Worm (Caenorhabditis elegans) whole organism, midembryonic: ENCODE data around the gene Y102A11A.2.

Experiments
- T22C8.4 ChIP-seq: fragments of 200-800 bp; sonication (Bioruptor generic); IDR thresholded peaks from 2 replicates; pipeline ENCODE4 v1.3.6; 2022; ENCODE audit warnings: missing genetic modification characterization, missing compliant biosample characterization
- cog-1 ChIP-seq: sonication (generic microtip); optimal IDR thresholded peaks from 2 replicates; lab custom pipeline; 2016; ENCODE audit warnings: missing genetic modification characterization, missing compliant biosample characterization
- flt-1 ChIP-seq: fragments of 200-800 bp; sonication (Bioruptor generic); IDR thresholded peaks from 2 replicates; pipeline ENCODE4 v1.3.6; 2022; ENCODE audit warnings: missing genetic modification characterization, missing compliant biosample characterization
- klf-2 ChIP-seq: fragments of 200-800 bp; sonication (Bioruptor generic); conservative IDR thresholded peaks from 2 replicates; pipeline ENCODE4 v1.3.6; 2022; ENCODE audit warnings: missing genetic modification reagents, missing genetic modification characterization, missing compliant biosample characterization
- med-1 ChIP-seq: sonication (generic microtip); optimal IDR thresholded peaks from 2 replicates; lab custom pipeline; 2017; ENCODE audit warnings: missing genetic modification characterization, mild to moderate bottlenecking, missing compliant biosample characterization, antibody characterized with exemption, missing genetic modification reagents; ENCODE audit not compliant: insufficient read depth
- ref-1 ChIP-seq: fragments of 200-800 bp; sonication (Bioruptor generic); conservative IDR thresholded peaks from 2 replicates; pipeline ENCODE4 v1.3.6; 2022; ENCODE audit warnings: missing genetic modification reagents, missing genetic modification characterization, missing compliant biosample characterization
- tab-1 ChIP-seq: fragments of 200-800 bp; sonication (Bioruptor generic); IDR thresholded peaks from 2 replicates; pipeline ENCODE4 v1.3.6; 2022; ENCODE audit warnings: missing genetic modification characterization, missing compliant biosample characterization
- ztf-23 ChIP-seq: fragments of 200-800 bp; sonication (Bioruptor generic); IDR thresholded peaks from 2 replicates; pipeline ENCODE4 v1.3.6; 2022; ENCODE audit warnings: missing genetic modification reagents, missing genetic modification characterization, missing compliant biosample characterization
- ztf-29 ChIP-seq: fragments of 200-800 bp; sonication (Bioruptor generic); IDR thresholded peaks from 2 replicates; pipeline ENCODE4 v1.3.6; 2022; ENCODE audit warnings: missing genetic modification reagents, missing genetic modification characterization, missing compliant biosample characterization

Y102A11A.2 gene

ce11 chrX:2050212-2050611 lies 23.8 kb downstream of the Y102A11A.2 start:
- TF ChIP-seq T22C8.4 (GFP tag; lab: Robert Waterston, UW) (no peak), ztf-29 (GFP tag; lab: Robert Waterston, UW) (no peak), ztf-23 (GFP tag; lab: Robert Waterston, UW) (no peak), tab-1 (GFP tag; lab: Robert Waterston, UW) (no peak), klf-2 (GFP tag; lab: Robert Waterston, UW) (no peak), med-1 (GFP tag; lab: Kevin White, UChicago) (no peak), cog-1 (tag; lab: Kevin White, UChicago) (no peak), flt-1 (no peak), ref-1 (no peak)

DNA sequence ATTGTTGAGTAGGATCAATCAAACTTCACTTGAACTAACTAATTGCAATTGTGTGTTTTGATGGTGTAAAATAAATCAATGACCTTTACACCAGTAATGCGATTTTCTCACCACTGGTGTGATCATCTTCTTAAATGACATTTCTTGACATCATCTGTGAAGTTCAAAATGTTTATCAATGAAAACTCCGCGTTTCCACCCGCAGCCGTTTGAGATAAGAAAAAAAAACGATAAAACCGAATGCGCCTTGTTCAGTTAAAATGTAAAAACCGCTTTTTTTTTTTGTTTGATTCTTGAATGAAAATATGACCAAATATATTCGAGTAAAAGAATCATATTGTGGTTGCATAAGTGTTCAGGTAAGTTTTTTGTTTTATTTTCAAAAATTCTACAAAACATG lies 25.2 kb downstream of the Y102A11A.2 start, which contains the start of gene Y102A11A.1:
Y102A11A.1 (plus strand) TSS at position 223 of the 400 bp plus-strand sequence.
- TF ChIP-seq ref-1 (no peak), tab-1 (GFP tag; lab: Robert Waterston, UW) (no peak), flt-1 (no peak), cog-1 (tag; lab: Kevin White, UChicago) (no peak), klf-2 (GFP tag; lab: Robert Waterston, UW) (no peak), med-1 (GFP tag; lab: Kevin White, UChicago) (no peak), ztf-29 (GFP tag; lab: Robert Waterston, UW) (no peak), T22C8.4 (GFP tag; lab: Robert Waterston, UW) (no peak), ztf-23 (GFP tag; lab: Robert Waterston, UW) (no peak)

ce11 chrX:2056875-2057274 lies 30.4 kb downstream of the Y102A11A.2 start:
- 0 out of 2 replicates have a peak, but pooled peaks have one; percentile 25 for TF ChIP-seq ztf-23 (GFP tag; lab: Robert Waterston, UW)

DNA sequence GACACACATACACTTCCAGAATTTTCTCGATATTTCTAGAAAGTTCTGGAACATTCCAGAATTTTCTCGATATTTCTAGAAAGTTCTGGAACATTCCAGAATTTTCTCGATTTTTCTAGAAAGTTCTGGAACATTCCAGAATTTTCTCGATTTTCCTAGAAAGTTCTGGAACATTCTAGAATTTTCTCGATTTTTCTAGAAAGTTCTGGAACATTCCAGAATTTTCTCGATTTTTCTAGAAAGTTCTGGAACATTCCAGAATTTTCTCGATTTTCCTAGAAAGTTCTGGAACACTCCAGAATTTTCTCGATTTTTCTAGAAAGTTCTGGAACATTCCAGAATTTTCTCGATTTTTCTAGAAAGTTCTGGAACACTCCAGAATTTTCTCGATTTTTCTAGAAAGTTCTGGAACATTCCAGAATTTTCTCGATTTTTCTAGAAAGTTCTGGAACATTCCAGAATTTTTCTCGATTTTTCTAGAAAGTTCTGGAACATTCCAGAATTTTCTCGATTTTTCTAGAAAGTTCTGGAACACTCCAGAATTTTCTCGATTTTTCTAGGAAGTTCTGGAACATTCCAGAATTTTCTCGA lies 31.5 kb downstream of the Y102A11A.2 start:
- 0 out of 2 replicates have a peak, but pooled peaks have one; percentile 61 for TF ChIP-seq ztf-23 (GFP tag; lab: Robert Waterston, UW)
- TF ChIP-seq flt-1: peak; percentile 97
- peak; percentile 63; the same call in 1 of the 2 replicates for TF ChIP-seq ref-1
- TF ChIP-seq tab-1 (GFP tag; lab: Robert Waterston, UW): peak; percentile 81

- peak; percentile 66; the same call in 1 of the 2 replicates for TF ChIP-seq flt-1
- 0 out of 2 replicates have a peak, but pooled peaks have one; percentile 30 for TF ChIP-seq ztf-23 (GFP tag; lab: Robert Waterston, UW)
- TF ChIP-seq tab-1 (GFP tag; lab: Robert Waterston, UW): peak; percentile 77
- 0 out of 2 replicates have a peak, but pooled peaks have one; percentile 19 for TF ChIP-seq T22C8.4 (GFP tag; lab: Robert Waterston, UW)
- 0 out of 2 replicates have a peak, but pooled peaks have one; percentile 52 for TF ChIP-seq klf-2 (GFP tag; lab: Robert Waterston, UW)
- TF ChIP-seq ref-1: 0 out of 2 replicates have a peak, but pooled peaks have one; percentile 25
Observed at ce11 chrX:2058498-2059349, 32.3 kb downstream of the Y102A11A.2 start.

DNA sequence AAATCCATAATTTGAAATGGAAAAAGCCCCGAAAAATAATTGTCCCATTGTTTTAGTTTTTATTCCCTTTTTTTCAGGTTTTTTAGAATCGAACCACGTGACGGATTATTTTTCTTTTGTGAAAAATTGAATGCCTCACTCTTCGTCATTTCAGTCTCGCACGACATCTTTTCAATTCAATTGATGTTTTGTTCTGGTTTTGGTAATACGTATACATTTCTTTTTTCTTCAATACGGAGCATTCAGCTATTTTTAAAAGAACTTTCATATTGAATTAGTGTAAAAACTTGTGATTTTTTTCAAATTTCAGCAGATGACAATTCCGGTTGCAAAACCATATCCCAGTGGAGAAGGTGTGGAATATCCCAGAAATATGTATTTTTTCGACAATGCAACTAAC lies 38.3 kb downstream of the Y102A11A.2 start, which contains the start of gene F49H12.7:
F49H12.7 (plus strand) TSS at position 301 of the 400 bp plus-strand sequence.
- TF ChIP-seq T22C8.4 (GFP tag; lab: Robert Waterston, UW) (no peak), ref-1 (no peak), flt-1 (no peak), cog-1 (tag; lab: Kevin White, UChicago) (no peak), klf-2 (GFP tag; lab: Robert Waterston, UW) (no peak)

- TF ChIP-seq ztf-29 (GFP tag; lab: Robert Waterston, UW) (no peak), med-1 (GFP tag; lab: Kevin White, UChicago) (no peak), tab-1 (GFP tag; lab: Robert Waterston, UW) (no peak), T22C8.4 (GFP tag; lab: Robert Waterston, UW) (no peak), cog-1 (tag; lab: Kevin White, UChicago) (no peak), klf-2 (GFP tag; lab: Robert Waterston, UW) (no peak), ztf-23 (GFP tag; lab: Robert Waterston, UW) (no peak), ref-1 (no peak), flt-1 (no peak)
Observed at ce11 chrX:2068294-2068693, 41.9 kb downstream of the Y102A11A.2 start.

ce11 chrX:2070418-2070996 lies 44.1 kb downstream of the Y102A11A.2 start, which contains the start of gene acl-4:
Gene acl-4 (minus strand): TSS chrX:2070444.
- TF ChIP-seq cog-1 (tag; lab: Kevin White, UChicago) (no peak), tab-1 (GFP tag; lab: Robert Waterston, UW) (no peak), flt-1 (no peak), ref-1 (no peak), ztf-23 (GFP tag; lab: Robert Waterston, UW) (no peak)

- TF ChIP-seq cog-1 (tag; lab: Kevin White, UChicago) (peak; percentile 21), ref-1 (no peak)
Observed at ce11 chrX:2071392-2072001, 45.1 kb downstream of the Y102A11A.2 start.
